Worm (Caenorhabditis elegans) whole organism, mixed stage, embryonic: Measurements from ENCODE around the gene C34C12.12.

Experiments
- M03D4.4 ChIP-seq: sonication (generic microtip); optimal IDR thresholded peaks from 2 replicates; lab custom pipeline; 2017; ENCODE audit warnings: mild to moderate bottlenecking, missing genetic modification characterization, missing compliant biosample characterization
- bed-3 ChIP-seq: fragments of 200-800 bp; sonication (Bioruptor generic); optimal IDR thresholded peaks from 3 replicates; lab custom pipeline; 2018; ENCODE audit warnings: mild to moderate bottlenecking, missing genetic modification characterization, moderate library complexity, missing compliant biosample characterization
- blmp-1 ChIP-seq: fragments of 150-350 bp; optimal IDR thresholded peaks from 2 replicates; lab custom pipeline; 2014; ENCODE audit warnings: missing biosample characterization, missing genetic modification characterization
- ceh-39 ChIP-seq: fragments of 150-350 bp; optimal IDR thresholded peaks from 2 replicates; lab custom pipeline; 2014; ENCODE audit warnings: missing biosample characterization, missing genetic modification characterization
- ceh-43 ChIP-seq: fragments of 200-800 bp; sonication (Bioruptor generic); optimal IDR thresholded peaks from 2 replicates; lab custom pipeline; 2018; ENCODE audit warnings: mild to moderate bottlenecking, missing genetic modification characterization, moderate library complexity, missing compliant biosample characterization
- ceh-83 ChIP-seq: fragments of 200-800 bp; sonication (Bioruptor generic); optimal IDR thresholded peaks from 2 replicates; lab custom pipeline; 2018; ENCODE audit warnings: mild to moderate bottlenecking, missing genetic modification characterization, missing compliant biosample characterization
- ces-1 ChIP-seq: fragments of 150-350 bp; optimal IDR thresholded peaks from 2 replicates; lab custom pipeline; 2014; ENCODE audit warnings: missing biosample characterization, missing genetic modification reagents, missing genetic modification characterization
- cnd-1 ChIP-seq: fragments of 200-800 bp; sonication (Bioruptor generic); optimal IDR thresholded peaks from 2 replicates; lab custom pipeline; 2018; ENCODE audit warnings: mild to moderate bottlenecking, missing genetic modification characterization, missing compliant biosample characterization
- drap-1 ChIP-seq: fragments of 200-800 bp; sonication (Bioruptor generic); optimal IDR thresholded peaks from 3 replicates; lab custom pipeline; 2018; ENCODE audit warnings: mild to moderate bottlenecking, missing genetic modification characterization, missing compliant biosample characterization
- elt-1 ChIP-seq: sonication (generic microtip); optimal IDR thresholded peaks from 2 replicates; lab custom pipeline; 2017; ENCODE audit warnings: missing genetic modification characterization, mild to moderate bottlenecking, missing compliant biosample characterization, antibody characterized with exemption, moderate library complexity, borderline replicate concordance; ENCODE audit not compliant: insufficient read depth
- elt-3 ChIP-seq: fragments of 150-350 bp; optimal IDR thresholded peaks from 2 replicates; lab custom pipeline; 2014; ENCODE audit warnings: missing biosample characterization, missing genetic modification characterization
- flh-1 ChIP-seq: fragments of 200-800 bp; sonication (Bioruptor generic); optimal IDR thresholded peaks from 2 replicates; lab custom pipeline; 2018; ENCODE audit warnings: mild to moderate bottlenecking, missing genetic modification characterization, moderate library complexity, missing compliant biosample characterization
- ham-2 ChIP-seq: fragments of 200-800 bp; sonication (Bioruptor generic); optimal IDR thresholded peaks from 2 replicates; lab custom pipeline; 2018; ENCODE audit warnings: mild to moderate bottlenecking, missing genetic modification characterization, missing compliant biosample characterization
- hlh-1 ChIP-seq: fragments of 150-350 bp; optimal IDR thresholded peaks from 2 replicates; lab custom pipeline; 2014; ENCODE audit warnings: missing biosample characterization, missing genetic modification reagents, missing genetic modification characterization
- lin-13 ChIP-seq: fragments of 150-350 bp; optimal IDR thresholded peaks from 2 replicates; lab custom pipeline; 2014; ENCODE audit warnings: missing biosample characterization, missing genetic modification characterization
- lin-32 ChIP-seq: fragments of 200-800 bp; sonication (Bioruptor generic); optimal IDR thresholded peaks from 2 replicates; lab custom pipeline; 2018; ENCODE audit warnings: mild to moderate bottlenecking, missing genetic modification characterization, missing compliant biosample characterization
- lsy-2 ChIP-seq: fragments of 150-350 bp; optimal IDR thresholded peaks from 2 replicates; lab custom pipeline; 2014; ENCODE audit warnings: missing biosample characterization, missing genetic modification characterization
- mab-5 ChIP-seq: fragments of 150-350 bp; optimal IDR thresholded peaks from 2 replicates; lab custom pipeline; 2014; ENCODE audit warnings: missing biosample characterization, missing genetic modification characterization
- mep-1 ChIP-seq: fragments of 150-350 bp; optimal IDR thresholded peaks from 2 replicates; lab custom pipeline; 2017; ENCODE audit warnings: missing biosample characterization, missing genetic modification reagents, missing genetic modification characterization, inconsistent platforms
- mls-2 ChIP-seq: sonication (generic microtip); optimal IDR thresholded peaks from 2 replicates; lab custom pipeline; 2016; ENCODE audit warnings: mild to moderate bottlenecking, missing genetic modification characterization, moderate library complexity, missing compliant biosample characterization
- nhr-12 ChIP-seq: fragments of 150-350 bp; optimal IDR thresholded peaks from 2 replicates; lab custom pipeline; 2014; ENCODE audit warnings: missing biosample characterization, missing genetic modification characterization
- nhr-2 ChIP-seq: fragments of 150-350 bp; optimal IDR thresholded peaks from 2 replicates; lab custom pipeline; 2014; ENCODE audit warnings: missing biosample characterization, missing genetic modification characterization
- nhr-237 ChIP-seq: fragments of 150-350 bp; optimal IDR thresholded peaks from 2 replicates; lab custom pipeline; 2014; ENCODE audit warnings: missing biosample characterization, missing genetic modification characterization
- nhr-28 ChIP-seq: fragments of 150-350 bp; optimal IDR thresholded peaks from 2 replicates; lab custom pipeline; 2014; ENCODE audit warnings: missing biosample characterization, missing genetic modification characterization
- nhr-76 ChIP-seq: sonication (generic microtip); optimal IDR thresholded peaks from 2 replicates; lab custom pipeline; 2017; ENCODE audit warnings: missing biosample characterization, missing genetic modification characterization
- pha-4 ChIP-seq: fragments of 150-350 bp; optimal IDR thresholded peaks from 2 replicates; lab custom pipeline; 2018; ENCODE audit warnings: missing biosample characterization, missing genetic modification reagents, missing genetic modification characterization
- sem-2 ChIP-seq: fragments of 200-800 bp; sonication (Bioruptor generic); optimal IDR thresholded peaks from 2 replicates; lab custom pipeline; 2018; ENCODE audit warnings: mild to moderate bottlenecking, missing genetic modification characterization, missing compliant biosample characterization
- snpc-4 ChIP-seq: fragments of 150-350 bp; optimal IDR thresholded peaks from 2 replicates; lab custom pipeline; 2014; ENCODE audit warnings: missing biosample characterization, missing genetic modification characterization
- sptf-1 ChIP-seq: sonication (generic microtip); optimal IDR thresholded peaks from 2 replicates; lab custom pipeline; 2017; ENCODE audit warnings: mild to moderate bottlenecking, missing genetic modification characterization, moderate library complexity, missing compliant biosample characterization
- tbx-8 ChIP-seq: fragments of 200-800 bp; sonication (Bioruptor generic); optimal IDR thresholded peaks from 2 replicates; lab custom pipeline; 2018; ENCODE audit warnings: mild to moderate bottlenecking, missing genetic modification characterization, moderate library complexity, missing compliant biosample characterization
- unc-120 ChIP-seq: sonication (generic microtip); optimal IDR thresholded peaks from 2 replicates; lab custom pipeline; 2017; ENCODE audit warnings: missing genetic modification characterization, missing compliant biosample characterization; ENCODE audit not compliant: poor library complexity, severe bottlenecking
- unc-39 ChIP-seq: fragments of 150-350 bp; optimal IDR thresholded peaks from 2 replicates; lab custom pipeline; 2014; ENCODE audit warnings: missing biosample characterization, missing genetic modification characterization
- unc-62 ChIP-seq: fragments of 150-350 bp; optimal IDR thresholded peaks from 2 replicates; lab custom pipeline; 2014; ENCODE audit warnings: missing biosample characterization, missing genetic modification reagents, missing genetic modification characterization
- zip-8 ChIP-seq: fragments of 150-350 bp; optimal IDR thresholded peaks from 2 replicates; lab custom pipeline; 2014; ENCODE audit warnings: missing biosample characterization, missing genetic modification characterization
- ztf-11 ChIP-seq: fragments of 150-350 bp; optimal IDR thresholded peaks from 2 replicates; lab custom pipeline; 2014; ENCODE audit warnings: missing biosample characterization, missing genetic modification characterization

The C34C12.12 gene

ce11 chrIII:3452563-3453210 lies at the start of gene C34C12.12, which contains the start of gene K01A11.3:
TSS of gene C34C12.12 (plus strand) at chrIII:3453194.
TSS of gene K01A11.3 (minus strand) at chrIII:3452613.
- TF ChIP-seq mab-5 (tag; lab: Kevin White, UChicago) (no peak), zip-8 (no peak), lsy-2 (no peak), snpc-4 (no peak), ceh-83 (GFP tag; lab: Kevin White, UChicago) (no peak), elt-3 (tag; lab: Kevin White, UChicago) (no peak), nhr-76 (tag; lab: Kevin White, UChicago) (no peak), blmp-1 (tag; lab: Kevin White, UChicago) (no peak), unc-120 (no peak), cnd-1 (no peak), lin-32 (GFP tag; lab: Kevin White, UChicago) (no peak), nhr-237 (tag; lab: Kevin White, UChicago) (no peak), ztf-11 (tag; lab: Kevin White, UChicago) (no peak), sem-2 (no peak), nhr-28 (tag; lab: Kevin White, UChicago) (no peak), sptf-1 (tag; lab: Kevin White, UChicago) (no peak)
- TF ChIP-seq, all 35 proteins: peak for 0

- TF ChIP-seq M03D4.4 (no peak), mab-5 (tag; lab: Kevin White, UChicago) (no peak), hlh-1 (tag; lab: Kevin White, UChicago) (peak; percentile 23), zip-8 (no peak), tbx-8 (no peak), flh-1 (no peak), sptf-1 (tag; lab: Kevin White, UChicago) (no peak), ceh-83 (GFP tag; lab: Kevin White, UChicago) (no peak), elt-3 (tag; lab: Kevin White, UChicago) (no peak), ceh-43 (GFP tag; lab: Kevin White, UChicago) (no peak), nhr-12 (tag; lab: Kevin White, UChicago) (no peak), nhr-2 (tag; lab: Kevin White, UChicago) (no peak), nhr-28 (tag; lab: Kevin White, UChicago) (no peak), unc-120 (no peak), nhr-76 (tag; lab: Kevin White, UChicago) (no peak), ztf-11 (tag; lab: Kevin White, UChicago) (no peak), unc-62 (GFP tag; lab: Kevin White, UChicago) (no peak), pha-4 (tag; lab: Kevin White, UChicago) (no peak), unc-39 (no peak), lin-13 (tag; lab: Kevin White, UChicago) (no peak), mls-2 (tag; lab: Kevin White, UChicago) (no peak), mep-1 (peak; percentile 61), sem-2 (no peak), ham-2 (no peak), elt-1 (tag; lab: Kevin White, UChicago) (no peak), blmp-1 (tag; lab: Kevin White, UChicago) (no peak), drap-1 (GFP tag; lab: Kevin White, UChicago) (no peak), bed-3 (GFP tag; lab: Kevin White, UChicago) (no peak), cnd-1 (no peak), lsy-2 (peak; percentile 33), nhr-237 (tag; lab: Kevin White, UChicago) (peak; percentile 7), lin-32 (GFP tag; lab: Kevin White, UChicago) (no peak), ceh-39 (tag; lab: Kevin White, UChicago) (no peak), ces-1 (GFP tag; lab: Kevin White, UChicago) (peak; percentile 25), snpc-4 (no peak)
Observed at ce11 chrIII:3404354-3404913, 48.6 kb upstream of the C34C12.12 start, which contains the start of the genes npp-9 and F59A2.5. TSS of gene npp-9 (minus strand) at chrIII:3404479. TSS of gene F59A2.5 (plus strand) at chrIII:3404863.

- TF ChIP-seq ceh-39 (tag; lab: Kevin White, UChicago) = no peak
- TF ChIP-seq nhr-2 (tag; lab: Kevin White, UChicago) = no peak
- no peak for TF ChIP-seq ztf-11 (tag; lab: Kevin White, UChicago)
Observed at ce11 chrIII:3405535-3405934, 47.5 kb upstream of the C34C12.12 start, which contains the start of gene golg-4. TSS of gene golg-4 (plus strand) at chrIII:3405568.
